Fruit fly (Drosophila melanogaster): ENCODE data around the gene CG14563.

The CG14563 gene

dm6 chr3L:21824725-21825353, 17.3 kb downstream of the CG14563 start, which contains the start of gene eIF2A (continued):
- TF ChIP-seq Camta (GFP tag; optimal IDR thresholded peaks at IDR 0.05) (no peak), tin (GFP tag; optimal IDR thresholded peaks at IDR 0.05) (peak; percentile 73), so (GFP tag; IDR thresholded peaks at IDR 0.05) (0 out of 3 replicates have a peak, but pooled peaks have one; percentile 15), CG43689 (GFP tag; IDR thresholded peaks at IDR 0.05) (no peak), CG17912 (GFP tag; optimal IDR thresholded peaks at IDR 0.05) (peak; percentile 80), CG10431 (GFP tag; optimal IDR thresholded peaks at IDR 0.05) (no peak), Hr51 (GFP tag; optimal IDR thresholded peaks at IDR 0.05) (peak in 1 of 2 experiments; percentile 54), Hsf (GFP tag; optimal IDR thresholded peaks at IDR 0.05) (peak; percentile 58), schlank (tag; optimal IDR thresholded peaks at IDR 0.05) (peak; percentile 36), amos (GFP tag; IDR thresholded peaks at IDR 0.05; ENCODE audit: partially characterized antibody) (peak; percentile 80), Dek (tag; optimal IDR thresholded peaks at IDR 0.05) (no peak), Usf (GFP tag; optimal IDR thresholded peaks at IDR 0.05) (no peak), grn (GFP tag; optimal IDR thresholded peaks at IDR 0.05) (no peak), Atf6 (GFP tag; IDR thresholded peaks at IDR 0.05) (peak; percentile 68; the same call in 1 of the 2 replicates), CG1603 (tag; optimal IDR thresholded peaks at IDR 0.05) (peak; percentile 92), pho (GFP tag; optimal IDR thresholded peaks at IDR 0.05) (peak; percentile 65), CG4282 (GFP tag; optimal IDR thresholded peaks at IDR 0.05) (peak; percentile 36), CG10462 (GFP tag; optimal IDR thresholded peaks at IDR 0.05) (no peak), CG3065 (GFP tag; optimal IDR thresholded peaks at IDR 0.05) (peak; percentile 2), prd (optimal IDR thresholded peaks at IDR 0.05) (no peak), prd (GFP tag; IDR thresholded peaks at IDR 0.05) (peak; percentile 72; the same call in 2 of the 3 replicates), HLH3B (GFP tag; IDR thresholded peaks at IDR 0.05) (peak; percentile 51), CG3726 (GFP tag; IDR thresholded peaks at IDR 0.05) (no peak), Nf-YB (GFP tag; optimal IDR thresholded peaks at IDR 0.05) (peak; percentile 35), CG1792 (GFP tag; optimal IDR thresholded peaks at IDR 0.05) (peak; percentile 44), eve (GFP tag; optimal IDR thresholded peaks at IDR 0.05) (no peak), CG31365 (tag; optimal IDR thresholded peaks at IDR 0.05) (peak; percentile 3), nmo (GFP tag; optimal IDR thresholded peaks at IDR 0.05) (peak; percentile 69), CG12071 (GFP tag; optimal IDR thresholded peaks at IDR 0.05) (peak; percentile 58), CG10147 (GFP tag; optimal IDR thresholded peaks at IDR 0.05) (no peak), CG7963 (GFP tag; IDR thresholded peaks at IDR 0.05; ENCODE audit: partially characterized antibody) (peak; percentile 74), CG2116 (GFP tag; optimal IDR thresholded peaks at IDR 0.05) (peak; percentile 100), CG7357 (GFP tag; IDR thresholded peaks at IDR 0.05) (no peak), Meics (GFP tag; optimal IDR thresholded peaks at IDR 0.05) (peak; percentile 36), B-H2 (GFP tag; optimal IDR thresholded peaks at IDR 0.05) (peak; percentile 90), mld (GFP tag; IDR thresholded peaks at IDR 0.05; ENCODE audit: partially characterized antibody) (0 out of 3 replicates have a peak, but pooled peaks have one; percentile 58), kni (GFP tag; optimal IDR thresholded peaks at IDR 0.05) (no peak), CG4617 (GFP tag; optimal IDR thresholded peaks at IDR 0.05; ENCODE audit: borderline replicate concordance) (peak; percentile 74), CG14050 (GFP tag; IDR thresholded peaks at IDR 0.05) (no peak), cwo (GFP tag; optimal IDR thresholded peaks at IDR 0.05) (peak; percentile 27), scrt (GFP tag; optimal IDR thresholded peaks at IDR 0.05) (peak; percentile 21), CG15011 (GFP tag; optimal IDR thresholded peaks at IDR 0.05) (no peak), grau (tag; optimal IDR thresholded peaks at IDR 0.05) (peak; percentile 61), chif (GFP tag; optimal IDR thresholded peaks at IDR 0.05) (peak; percentile 42 to 64), yki (optimal IDR thresholded peaks at IDR 0.05) (no peak), CG16779 (GFP tag; IDR thresholded peaks at IDR 0.05) (peak; percentile 60; the same call in 1 of the 2 replicates), CG15601 (tag; optimal IDR thresholded peaks at IDR 0.05) (peak; percentile 55), CG3163 (GFP tag; optimal IDR thresholded peaks at IDR 0.05) (peak; percentile 65), CHES-1-like (GFP tag; optimal IDR thresholded peaks at IDR 0.05) (peak; percentile 81)

Data from whole organism, embryonic.